Worm (Caenorhabditis elegans): Measurements from ENCODE around the gene vit-1.
A peak's percentile ranks its signal among the peaks of the same experiment; 100 is the strongest.

vit-1 gene

ce11 chrX:7689119-7689518 lies 38.6 kb upstream of the vit-1 start, which contains the start of gene clik-2:
clik-2 (minus strand) TSS chrX:7689219.
- no peak for TF ChIP-seq efl-1 (optimal IDR thresholded peaks at IDR 0.05)
- no peak for TF ChIP-seq efl-1 (GFP tag; optimal IDR thresholded peaks at IDR 0.05 in 1 of 2)
- no peak for TF ChIP-seq blmp-1 (tag; optimal IDR thresholded peaks at IDR 0.05)
- no peak for TF ChIP-seq dpl-1 (GFP tag; optimal IDR thresholded peaks at IDR 0.05)
- TF ChIP-seq hlh-4 (tag; optimal IDR thresholded peaks at IDR 0.05) = no peak
- no peak for TF ChIP-seq dsc-1 (tag; optimal IDR thresholded peaks at IDR 0.05)
- TF ChIP-seq zag-1 (tag; optimal IDR thresholded peaks at IDR 0.05) = no peak
- no peak for TF ChIP-seq unc-86 (tag; optimal IDR thresholded peaks at IDR 0.05)
- no peak for TF ChIP-seq mab-9 (GFP tag; IDR thresholded peaks at IDR 0.05)
- no peak for TF ChIP-seq nhr-20 (tag; optimal IDR thresholded peaks at IDR 0.05)
- no peak for TF ChIP-seq alr-1 (tag; optimal IDR thresholded peaks at IDR 0.05; ENCODE audit: borderline replicate concordance)

ce11 chrX:7689570-7689969 lies 38.1 kb upstream of the vit-1 start:
- TF ChIP-seq dsc-1 (tag; optimal IDR thresholded peaks at IDR 0.05) = peak; percentile 11
- TF ChIP-seq lin-14 (GFP tag; optimal IDR thresholded peaks at IDR 0.05) = peak; percentile 51
- no peak for TF ChIP-seq lin-35 (GFP tag; optimal IDR thresholded peaks at IDR 0.05)
- no peak for TF ChIP-seq tlp-1 (tag; optimal IDR thresholded peaks at IDR 0.05)
- TF ChIP-seq aha-1 (tag; optimal IDR thresholded peaks at IDR 0.05) = no peak
- TF ChIP-seq aly-2 (tag; optimal IDR thresholded peaks at IDR 0.05) = no peak
- no peak for TF ChIP-seq mep-1 (tag; optimal IDR thresholded peaks at IDR 0.05)
- no peak for TF ChIP-seq ama-1 (optimal IDR thresholded peaks at IDR 0.05)
- peak; percentile 9 for TF ChIP-seq tbx-2 (tag; optimal IDR thresholded peaks at IDR 0.05)
- no peak for TF ChIP-seq efl-1 (optimal IDR thresholded peaks at IDR 0.05)
- peak in 1 of 2 experiments; percentile 13 for TF ChIP-seq efl-1 (GFP tag; optimal IDR thresholded peaks at IDR 0.05 in 1 of 2)
- no peak for TF ChIP-seq unc-86 (tag; optimal IDR thresholded peaks at IDR 0.05)
- no peak for TF ChIP-seq sox-4 (tag; optimal IDR thresholded peaks at IDR 0.05)
- TF ChIP-seq blmp-1 (tag; optimal IDR thresholded peaks at IDR 0.05) = no peak
- TF ChIP-seq hpl-2 (GFP tag; optimal IDR thresholded peaks at IDR 0.05) = no peak
- TF ChIP-seq C34B4.2 (tag; optimal IDR thresholded peaks at IDR 0.05) = no peak
- TF ChIP-seq ceh-8 (GFP tag; optimal IDR thresholded peaks at IDR 0.05) = no peak

ce11 chrX:7703863-7704262 lies 23.8 kb upstream of the vit-1 start:
- TF ChIP-seq efl-1 (optimal IDR thresholded peaks at IDR 0.05) (no peak), efl-1 (GFP tag; optimal IDR thresholded peaks at IDR 0.05 in 1 of 2) (peak in 1 of 2 experiments; percentile 51), nhr-71 (tag; optimal IDR thresholded peaks at IDR 0.05) (no peak)

- TF ChIP-seq efl-1 (optimal IDR thresholded peaks at IDR 0.05) = no peak
- TF ChIP-seq efl-1 (GFP tag; optimal IDR thresholded peaks at IDR 0.05 in 1 of 2) = peak in 1 of 2 experiments; percentile 49
- TF ChIP-seq unc-86 (tag; optimal IDR thresholded peaks at IDR 0.05) = no peak
These were observed 20.7 kb upstream of the vit-1 start, which contains the start of gene kvs-1 for ce11 chrX:7707031-7707430. kvs-1 (minus strand) TSS chrX:7707131.

- no peak for TF ChIP-seq blmp-1 (tag; optimal IDR thresholded peaks at IDR 0.05)
- 0 out of 2 replicates have a peak, but pooled peaks have one; percentile 30 for TF ChIP-seq mab-9 (GFP tag; IDR thresholded peaks at IDR 0.05)
- peak; percentile 44 for TF ChIP-seq fkh-8 (tag; optimal IDR thresholded peaks at IDR 0.05)
- peak; percentile 57 for TF ChIP-seq lin-14 (GFP tag; optimal IDR thresholded peaks at IDR 0.05)
These were observed 17.5 kb upstream of the vit-1 start for ce11 chrX:7710187-7710586.

- TF ChIP-seq lin-35 (GFP tag; optimal IDR thresholded peaks at IDR 0.05) (no peak), sptf-1 (tag; optimal IDR thresholded peaks at IDR 0.05) (no peak), efl-3 (GFP tag; optimal IDR thresholded peaks at IDR 0.05) (no peak), swsn-7 (tag; optimal IDR thresholded peaks at IDR 0.05) (no peak), fkh-4 (tag; optimal IDR thresholded peaks at IDR 0.05; ENCODE audit: borderline replicate concordance) (no peak), jun-1 (tag; optimal IDR thresholded peaks at IDR 0.05) (no peak), ztf-4 (tag; optimal IDR thresholded peaks at IDR 0.05) (no peak), lin-14 (GFP tag; optimal IDR thresholded peaks at IDR 0.05) (no peak), Y116A8C.19 (tag; optimal IDR thresholded peaks at IDR 0.05; ENCODE audit: borderline replicate concordance) (no peak), mef-2 (tag; optimal IDR thresholded peaks at IDR 0.05) (no peak), lsy-2 (tag; optimal IDR thresholded peaks at IDR 0.05) (no peak), ama-1 (optimal IDR thresholded peaks at IDR 0.05) (no peak), nhr-12 (tag; optimal IDR thresholded peaks at IDR 0.05) (no peak), egl-27 (tag; optimal IDR thresholded peaks at IDR 0.05) (no peak)
These were observed 17.0 kb upstream of the vit-1 start, which contains the start of gene K09F5.4 for ce11 chrX:7710643-7711042. K09F5.4 (minus strand) TSS chrX:7710743.
